Worm (Caenorhabditis elegans): Measurements from ENCODE around the gene ZK809.1.
A peak's percentile ranks its signal among the peaks of the same experiment; 100 is the strongest.

The ZK809.1 gene

DNA sequence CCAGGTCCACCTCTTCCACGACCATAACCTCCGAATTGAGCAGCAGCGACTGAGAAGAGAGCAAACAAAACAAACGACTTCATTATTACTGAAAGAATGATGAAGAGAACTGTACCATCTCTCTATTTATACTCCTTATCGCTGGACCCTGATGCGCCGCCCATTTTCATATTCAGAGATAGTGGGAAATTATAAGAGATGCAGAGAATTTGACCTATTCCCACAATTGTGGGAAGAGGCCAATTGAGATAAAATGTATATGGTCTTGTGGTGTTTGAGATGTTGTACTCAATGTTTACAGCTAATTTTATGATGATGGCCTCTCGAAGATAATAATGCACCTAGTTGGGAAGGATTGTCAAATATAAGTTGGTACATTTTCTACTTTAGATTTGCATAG is 987 bp upstream of the ZK809.1 start, which contains the start of gene ttr-50:
ttr-50 (minus strand) TSS at position 101 of the 400 bp plus-strand sequence.
- TF ChIP-seq unc-62 (GFP tag; optimal IDR thresholded peaks at IDR 0.05) (no peak), sem-4 (tag; optimal IDR thresholded peaks at IDR 0.05) (no peak), blmp-1 (tag; optimal IDR thresholded peaks at IDR 0.05; ENCODE audit: insufficient read depth) (no peak), ztf-4 (tag; optimal IDR thresholded peaks at IDR 0.05) (no peak)

DNA sequence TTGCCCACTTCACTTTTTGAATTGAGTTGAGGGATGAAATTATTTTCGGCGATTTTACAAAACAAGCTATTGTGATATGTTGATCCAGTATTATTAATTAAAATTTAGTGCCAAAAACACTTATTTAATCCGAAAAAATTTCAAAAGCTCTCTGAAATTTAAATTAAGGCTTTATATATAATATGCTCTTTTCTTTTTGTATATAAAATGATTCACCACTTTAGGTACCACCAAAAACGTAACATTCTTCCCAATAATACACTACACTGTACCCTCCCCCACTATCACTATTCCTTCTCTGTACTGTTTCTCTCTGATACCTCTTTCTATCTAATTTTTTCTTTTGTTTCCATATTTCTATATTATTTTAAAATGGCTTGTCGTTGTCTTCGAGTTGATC is 1.9 kb downstream of the ZK809.1 start, which contains the start of gene prx-2:
prx-2 (plus strand) TSS at position 301 of the 400 bp plus-strand sequence.
- no peak for TF ChIP-seq lin-13 (GFP tag; optimal IDR thresholded peaks at IDR 0.05)
- TF ChIP-seq crh-2 (tag; optimal IDR thresholded peaks at IDR 0.05), result no peak
- TF ChIP-seq elt-1 (tag; optimal IDR thresholded peaks at IDR 0.05), result no peak
- no peak for TF ChIP-seq egl-27 (tag; optimal IDR thresholded peaks at IDR 0.05)
- no peak for TF ChIP-seq peb-1 (tag; optimal IDR thresholded peaks at IDR 0.05)
- TF ChIP-seq unc-62 (GFP tag; optimal IDR thresholded peaks at IDR 0.05), result no peak
- TF ChIP-seq nhr-129 (tag; optimal IDR thresholded peaks at IDR 0.05), result no peak

DNA sequence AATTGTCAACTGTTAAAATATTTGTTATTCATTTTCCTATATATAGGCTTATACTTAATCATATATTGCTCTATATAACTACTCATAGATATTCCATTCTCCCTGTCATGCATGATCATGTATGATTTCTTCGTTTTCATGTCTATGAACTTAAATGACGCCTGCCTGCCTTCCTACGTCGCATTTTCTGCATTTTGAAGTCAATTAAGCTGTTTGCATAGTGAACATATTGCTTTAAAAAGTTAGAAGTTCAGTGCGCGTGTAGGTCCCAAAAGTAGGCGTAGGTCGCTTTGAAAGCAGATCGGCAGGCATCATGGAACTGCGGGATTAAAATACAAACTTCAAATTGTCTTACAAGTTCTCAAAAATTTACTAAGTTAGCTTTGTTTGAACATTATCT is 2.8 kb downstream of the ZK809.1 start:
- TF ChIP-seq unc-55 (GFP tag; optimal IDR thresholded peaks at IDR 0.05) (no peak), elt-3 (tag; optimal IDR thresholded peaks at IDR 0.05) (no peak), dmd-4 (tag; optimal IDR thresholded peaks at IDR 0.05) (no peak), ceh-16 (tag; optimal IDR thresholded peaks at IDR 0.05) (no peak), lin-11 (tag; optimal IDR thresholded peaks at IDR 0.05) (no peak), ztf-4 (tag; optimal IDR thresholded peaks at IDR 0.05) (no peak), nhr-12 (tag; optimal IDR thresholded peaks at IDR 0.05) (no peak)

DNA sequence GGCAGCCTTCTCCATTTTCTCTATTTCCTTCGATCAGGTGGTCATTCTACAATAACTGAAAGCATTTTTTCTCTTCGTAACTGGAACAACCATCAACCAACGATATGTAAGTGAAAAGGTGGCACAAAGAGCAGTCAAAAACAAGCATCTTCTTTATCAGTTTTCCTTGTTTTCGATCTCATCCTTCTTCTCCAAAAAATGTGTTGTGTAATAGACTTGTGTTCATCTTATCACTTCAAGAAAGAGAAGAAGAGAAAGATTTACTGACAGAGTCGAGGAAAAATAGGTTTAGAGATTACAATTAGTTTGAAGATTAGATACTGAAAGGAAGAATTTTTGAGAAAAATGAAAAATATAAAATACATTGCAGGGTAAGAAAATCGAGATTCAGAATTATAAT is 3.5 kb downstream of the ZK809.1 start:
- no peak for TF ChIP-seq crh-2 (tag; optimal IDR thresholded peaks at IDR 0.05)
- TF ChIP-seq F13H6.1 (tag; optimal IDR thresholded peaks at IDR 0.05), result peak; percentile 26
- TF ChIP-seq egl-27 (tag; optimal IDR thresholded peaks at IDR 0.05), result no peak
- peak; percentile 45 for TF ChIP-seq nhr-129 (tag; optimal IDR thresholded peaks at IDR 0.05)
- no peak for TF ChIP-seq nhr-12 (tag; optimal IDR thresholded peaks at IDR 0.05)
- TF ChIP-seq ama-1 (optimal IDR thresholded peaks at IDR 0.05), result no peak
- TF ChIP-seq lsy-2 (tag; optimal IDR thresholded peaks at IDR 0.05), result peak in 1 of 2 experiments; percentile 7
- TF ChIP-seq nhr-11 (tag; optimal IDR thresholded peaks at IDR 0.05), result no peak
- no peak for TF ChIP-seq lin-39 (tag; optimal IDR thresholded peaks at IDR 0.05)
- peak; percentile 34 for TF ChIP-seq sma-9 (GFP tag; optimal IDR thresholded peaks at IDR 0.05)
- TF ChIP-seq sma-9 (tag; optimal IDR thresholded peaks at IDR 0.05), result no peak
- no peak for TF ChIP-seq unc-55 (GFP tag; optimal IDR thresholded peaks at IDR 0.05)
- TF ChIP-seq R02D3.7 (tag; optimal IDR thresholded peaks at IDR 0.05), result no peak
- TF ChIP-seq fos-1 (tag; optimal IDR thresholded peaks at IDR 0.05), result no peak
- TF ChIP-seq gmeb-1 (tag; optimal IDR thresholded peaks at IDR 0.05), result no peak
- no peak for TF ChIP-seq zag-1 (tag; optimal IDR thresholded peaks at IDR 0.05)
- TF ChIP-seq sem-4 (tag; optimal IDR thresholded peaks at IDR 0.05), result no peak
- no peak for TF ChIP-seq alr-1 (tag; optimal IDR thresholded peaks at IDR 0.05)
- TF ChIP-seq nhr-10 (tag; optimal IDR thresholded peaks at IDR 0.05), result no peak
- no peak for TF ChIP-seq dmd-4 (tag; optimal IDR thresholded peaks at IDR 0.05)
- no peak for TF ChIP-seq C34F6.9 (tag; optimal IDR thresholded peaks at IDR 0.05)
- no peak for TF ChIP-seq mbf-1 (tag; optimal IDR thresholded peaks at IDR 0.05)

DNA sequence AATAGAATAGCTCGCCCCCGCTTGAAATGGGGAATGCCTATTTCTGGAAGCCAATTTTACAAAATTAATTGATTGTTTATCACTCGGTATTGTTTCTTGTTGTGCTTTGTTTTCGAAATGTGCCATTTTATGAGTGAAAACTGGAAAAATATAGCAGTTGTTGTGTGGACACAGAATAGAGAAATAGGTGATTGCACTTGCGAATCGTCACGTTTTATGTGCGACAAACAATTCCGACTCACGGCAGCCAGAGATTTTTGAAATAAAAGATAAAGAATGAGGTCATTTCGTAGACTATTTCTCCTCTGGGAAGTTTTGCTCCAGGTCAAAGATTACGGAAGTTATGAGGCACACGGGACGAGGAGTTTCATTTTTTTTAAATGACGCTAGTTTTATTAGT is 5.0 kb downstream of the ZK809.1 start:
- TF ChIP-seq F13H6.1 (tag; optimal IDR thresholded peaks at IDR 0.05), result peak; percentile 19
- peak; percentile 40 for TF ChIP-seq nhr-129 (tag; optimal IDR thresholded peaks at IDR 0.05)
- peak; percentile 7 for TF ChIP-seq nhr-6 (tag; optimal IDR thresholded peaks at IDR 0.05)
- peak; percentile 30 for TF ChIP-seq sma-9 (GFP tag; optimal IDR thresholded peaks at IDR 0.05)
- no peak for TF ChIP-seq sma-9 (tag; optimal IDR thresholded peaks at IDR 0.05)
- TF ChIP-seq ama-1 (optimal IDR thresholded peaks at IDR 0.05), result no peak

DNA sequence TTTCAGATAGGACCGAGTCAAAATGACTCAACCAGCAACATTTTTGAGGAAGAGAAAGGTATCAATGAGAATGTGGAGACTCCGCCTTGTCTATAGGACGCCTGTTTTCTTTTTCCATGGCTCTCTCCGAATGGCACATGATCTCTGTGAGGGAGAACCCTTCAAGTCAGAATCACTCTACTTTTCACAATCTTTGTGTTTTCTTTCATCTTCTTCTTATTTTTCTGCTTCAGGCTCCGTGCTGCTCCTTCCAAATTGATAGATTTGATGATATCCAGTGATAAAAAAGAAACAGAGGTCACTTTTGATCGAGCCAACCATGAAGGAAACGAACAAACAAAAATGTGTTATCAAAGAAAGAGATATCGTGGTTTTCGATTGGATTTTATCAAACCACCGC is 7.1 kb downstream of the ZK809.1 start, which contains the start of gene ZK809.8:
ZK809.8 (minus strand) TSS at position 34 of the 400 bp plus-strand sequence.
- TF ChIP-seq C34F6.9 (tag; optimal IDR thresholded peaks at IDR 0.05) (peak; percentile 30), nhr-11 (tag; optimal IDR thresholded peaks at IDR 0.05) (no peak), skn-1 (tag; optimal IDR thresholded peaks at IDR 0.05) (no peak), F13H6.1 (tag; optimal IDR thresholded peaks at IDR 0.05) (peak; percentile 64), ztf-4 (tag; optimal IDR thresholded peaks at IDR 0.05) (no peak), egl-27 (tag; optimal IDR thresholded peaks at IDR 0.05) (no peak), nhr-129 (tag; optimal IDR thresholded peaks at IDR 0.05) (peak; percentile 44), mbf-1 (tag; optimal IDR thresholded peaks at IDR 0.05) (no peak), lsy-2 (tag; optimal IDR thresholded peaks at IDR 0.05) (peak in 1 of 2 experiments; percentile 27), ceh-82 (tag; optimal IDR thresholded peaks at IDR 0.05) (no peak), nhr-6 (tag; optimal IDR thresholded peaks at IDR 0.05) (peak; percentile 2), dmd-4 (tag; optimal IDR thresholded peaks at IDR 0.05) (no peak), sma-9 (GFP tag; optimal IDR thresholded peaks at IDR 0.05) (peak; percentile 62), sma-9 (tag; optimal IDR thresholded peaks at IDR 0.05) (no peak)

Data from whole organism, L2 larva.